Fruit fly (Drosophila melanogaster) whole organism, prepupa: Measurements from ENCODE around the gene Nhe3.

ENCODE experiments used
- Blimp-1 ChIP-seq: fragments of 200-800 bp; sonication (Bioruptor generic); optimal IDR thresholded peaks from 3 replicates; lab custom pipeline; 2017; ENCODE audit warnings: missing biosample characterization, missing genetic modification characterization, mild to moderate bottlenecking, moderate library complexity, missing genetic modification reagents
- CG31627 ChIP-seq: fragments of 200-800 bp; sonication (Bioruptor generic); optimal IDR thresholded peaks from 3 replicates; lab custom pipeline; 2016; ENCODE audit warnings: missing biosample characterization, missing genetic modification characterization
- CG4318 ChIP-seq: fragments of 200-800 bp; sonication (Bioruptor generic); optimal IDR thresholded peaks from 3 replicates; lab custom pipeline; 2017; ENCODE audit warnings: missing biosample characterization, mild to moderate bottlenecking, missing genetic modification characterization
- Sox15 ChIP-seq: fragments of 200-800 bp; sonication (Bioruptor generic); optimal IDR thresholded peaks from 3 replicates; lab custom pipeline; 2016; ENCODE audit warnings: missing biosample characterization, missing genetic modification characterization
- eg ChIP-seq: fragments of 200-800 bp; sonication (Bioruptor generic); IDR thresholded peaks from 3 replicates; pipeline ENCODE4 v1.3.6; 2022; ENCODE audit warnings: missing biosample characterization, missing genetic modification characterization
- esn ChIP-seq: fragments of 200-800 bp; sonication (Bioruptor generic); optimal IDR thresholded peaks from 2 replicates; lab custom pipeline; 2016; ENCODE audit warnings: missing biosample characterization, mild to moderate bottlenecking, missing genetic modification characterization, moderate library complexity
- topi ChIP-seq: fragments of 200-800 bp; sonication (Bioruptor generic); optimal IDR thresholded peaks from 3 replicates; lab custom pipeline; 2016; ENCODE audit warnings: missing biosample characterization, missing genetic modification characterization

DNA sequence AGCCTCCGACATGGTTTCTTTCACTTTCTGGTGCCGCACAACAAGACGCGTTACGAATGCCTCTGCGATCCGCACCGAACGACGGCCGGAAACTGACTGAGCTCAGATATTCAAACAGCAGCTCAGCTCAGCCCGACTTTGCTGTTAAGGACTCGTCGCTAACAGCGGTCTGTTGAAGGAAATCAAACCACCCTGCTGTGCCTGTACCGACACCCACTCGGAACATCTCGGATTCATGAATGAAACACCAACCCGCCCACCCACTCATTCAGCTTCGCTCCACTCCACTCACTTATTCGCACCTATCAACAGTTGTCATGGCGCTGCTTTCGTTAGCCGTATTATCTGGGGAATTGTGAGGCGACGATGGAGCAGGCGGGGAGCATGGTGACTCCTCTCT lies 51.9 kb downstream of the Nhe3 start, which contains the start of gene Oatp26F:
- TF ChIP-seq CG4318 (GFP tag; lab: Kevin White, UChicago): no peak
- no peak for TF ChIP-seq CG31627
- TF ChIP-seq topi: no peak
- TF ChIP-seq Sox15: no peak
- no peak for TF ChIP-seq eg (GFP tag; lab: Robert Waterston, UW)
- no peak for TF ChIP-seq Blimp-1 (GFP tag; lab: Kevin White, UChicago)
- no peak for TF ChIP-seq esn
